Fruit fly (Drosophila melanogaster) whole organism, embryonic: ENCODE results near the gene CG14820.

ENCODE experiments used
- CG11247 ChIP-seq: fragments of 200-800 bp; sonication (Bioruptor generic); IDR thresholded peaks from 2 replicates; pipeline ENCODE4 v1.3.6; 2022; ENCODE audit warnings: missing biosample characterization, missing genetic modification characterization
- CG1602 ChIP-seq: fragments of 200-800 bp; sonication (Bioruptor generic); optimal IDR thresholded peaks from 3 replicates; lab custom pipeline; 2016; ENCODE audit warnings: missing biosample characterization, missing genetic modification characterization
- CG1603 ChIP-seq: fragments of 200-800 bp; sonication (Bioruptor generic); optimal IDR thresholded peaks from 2 replicates; lab custom pipeline; 2019; ENCODE audit warnings: missing biosample characterization, mild to moderate bottlenecking, missing genetic modification characterization, moderate library complexity
- CG1647 ChIP-seq: fragments of 200-800 bp; sonication (Bioruptor generic); optimal IDR thresholded peaks from 3 replicates; lab custom pipeline; 2016; ENCODE audit warnings: missing biosample characterization, missing genetic modification characterization
- CG17612 ChIP-seq: fragments of 200-800 bp; sonication (Bioruptor generic); IDR thresholded peaks from 2 replicates; pipeline ENCODE4 v1.3.6; 2022; ENCODE audit warnings: missing biosample characterization, missing genetic modification characterization
- CG1792 ChIP-seq: fragments of 200-800 bp; sonication (Bioruptor generic); optimal IDR thresholded peaks from 2 replicates; lab custom pipeline; 2016; ENCODE audit warnings: missing biosample characterization, missing genetic modification characterization
- CG30020 ChIP-seq: fragments of 200-800 bp; optimal IDR thresholded peaks from 2 replicates; lab custom pipeline; 2019; ENCODE audit warnings: missing biosample characterization, mild to moderate bottlenecking, missing genetic modification characterization, moderate library complexity
- CG32532 ChIP-seq: fragments of 200-800 bp; sonication (Bioruptor generic); IDR thresholded peaks from 2 replicates; pipeline ENCODE4 v1.3.6; 2022; ENCODE audit warnings: missing biosample characterization, missing genetic modification characterization
- CG33213 ChIP-seq: fragments of 200-800 bp; sonication (Bioruptor generic); optimal IDR thresholded peaks from 3 replicates; lab custom pipeline; 2016; ENCODE audit warnings: missing biosample characterization, missing genetic modification characterization
- CG42726 ChIP-seq: fragments of 200-800 bp; sonication (Bioruptor generic); IDR thresholded peaks from 2 replicates; pipeline ENCODE4 v1.3.6; 2022; ENCODE audit warnings: missing biosample characterization, missing genetic modification characterization; ENCODE audit not compliant: partially characterized antibody
- CG4360 ChIP-seq: fragments of 200-800 bp; sonication (Bioruptor generic); IDR thresholded peaks from 2 replicates; pipeline ENCODE4 v1.3.6; 2022; ENCODE audit warnings: missing biosample characterization, missing genetic modification characterization
- CG43689 ChIP-seq: fragments of 200-800 bp; sonication (Bioruptor generic); IDR thresholded peaks from 2 replicates; pipeline ENCODE4 v1.3.6; 2022; ENCODE audit warnings: missing biosample characterization, missing genetic modification characterization
- CG4854 ChIP-seq: fragments of 200-800 bp; sonication (Bioruptor generic); optimal IDR thresholded peaks from 2 replicates; lab custom pipeline; 2016; ENCODE audit warnings: missing biosample characterization, missing genetic modification characterization, inconsistent platforms
- CHES-1-like ChIP-seq: fragments of 200-800 bp; sonication (Bioruptor generic); optimal IDR thresholded peaks from 2 replicates; lab custom pipeline; 2016; ENCODE audit warnings: missing biosample characterization, missing genetic modification characterization
- Camta ChIP-seq: fragments of 200-800 bp; sonication (Bioruptor generic); optimal IDR thresholded peaks from 2 replicates; lab custom pipeline; 2016; ENCODE audit warnings: missing biosample characterization, missing genetic modification characterization
- Deaf1 ChIP-seq: fragments of 200-800 bp; optimal IDR thresholded peaks from 3 replicates; lab custom pipeline; 2019; ENCODE audit warnings: missing biosample characterization, mild to moderate bottlenecking, missing genetic modification characterization, moderate library complexity
- Dip3 ChIP-seq: fragments of 200-800 bp; sonication (Bioruptor generic); optimal IDR thresholded peaks from 3 replicates; lab custom pipeline; 2016; ENCODE audit warnings: missing biosample characterization, missing genetic modification characterization
- Dll ChIP-seq: fragments of 200-800 bp; sonication (Bioruptor generic); IDR thresholded peaks from 4 replicates; pipeline ENCODE4 v1.3.6; 2022; ENCODE audit warnings: missing biosample characterization, missing genetic modification characterization; ENCODE audit not compliant: partially characterized antibody
- Dp ChIP-seq: fragments of 200-800 bp; sonication (Bioruptor generic); optimal IDR thresholded peaks from 2 replicates; lab custom pipeline; 2018; ENCODE audit warnings: missing biosample characterization, mild to moderate bottlenecking, missing genetic modification characterization, moderate library complexity
- Fer2 ChIP-seq: fragments of 200-800 bp; sonication (Bioruptor generic); optimal IDR thresholded peaks from 2 replicates; lab custom pipeline; 2018; ENCODE audit warnings: missing biosample characterization, mild to moderate bottlenecking, missing genetic modification characterization, moderate library complexity
- HmgZ ChIP-seq: fragments of 200-800 bp; sonication (Bioruptor generic); optimal IDR thresholded peaks from 2 replicates; lab custom pipeline; 2018; ENCODE audit warnings: missing biosample characterization, mild to moderate bottlenecking, missing genetic modification characterization
- Max ChIP-seq: fragments of 200-800 bp; sonication (Bioruptor generic); optimal IDR thresholded peaks from 2 replicates; lab custom pipeline; 2016; ENCODE audit warnings: missing biosample characterization, mild to moderate bottlenecking, missing genetic modification characterization
- Nf-YB ChIP-seq: fragments of 200-800 bp; sonication (Bioruptor generic); optimal IDR thresholded peaks from 3 replicates; lab custom pipeline; 2019; ENCODE audit warnings: missing biosample characterization, mild to moderate bottlenecking, missing genetic modification characterization, moderate library complexity
- Nf-YC ChIP-seq: fragments of 200-800 bp; optimal IDR thresholded peaks from 3 replicates; lab custom pipeline; 2019; ENCODE audit warnings: missing biosample characterization, mild to moderate bottlenecking, missing genetic modification characterization, moderate library complexity
- Oaz ChIP-seq: fragments of 200-800 bp; sonication (Bioruptor generic); IDR thresholded peaks from 2 replicates; pipeline ENCODE4 v1.3.6; 2022; ENCODE audit warnings: missing biosample characterization, missing genetic modification characterization
- Rfx ChIP-seq: fragments of 200-800 bp; sonication (Bioruptor generic); IDR thresholded peaks from 2 replicates; pipeline ENCODE4 v1.3.6; 2022; ENCODE audit warnings: missing biosample characterization, missing genetic modification characterization
- Xbp1 ChIP-seq: fragments of 200-800 bp; sonication (Bioruptor generic); optimal IDR thresholded peaks from 3 replicates; lab custom pipeline; 2016; ENCODE audit warnings: missing biosample characterization, mild to moderate bottlenecking, missing genetic modification characterization
- abd-A ChIP-seq: fragments of 200-800 bp; sonication (Bioruptor generic); optimal IDR thresholded peaks from 3 replicates; lab custom pipeline; 2019; ENCODE audit warnings: missing biosample characterization, mild to moderate bottlenecking, missing genetic modification characterization, moderate library complexity
- ash1 ChIP-seq: fragments of 200-800 bp; sonication (Bioruptor generic); optimal IDR thresholded peaks from 2 replicates; lab custom pipeline; 2018; ENCODE audit warnings: missing biosample characterization, mild to moderate bottlenecking, missing genetic modification characterization
- bcd ChIP-seq: fragments of 200-800 bp; sonication (Bioruptor generic); optimal IDR thresholded peaks from 2 replicates; lab custom pipeline; 2017; ENCODE audit warnings: missing biosample characterization, mild to moderate bottlenecking, missing genetic modification characterization
- cg ChIP-seq: fragments of 200-800 bp; sonication (Bioruptor generic); optimal IDR thresholded peaks from 3 replicates; lab custom pipeline; 2019; ENCODE audit warnings: missing biosample characterization, mild to moderate bottlenecking, missing genetic modification characterization, moderate library complexity
- chinmo ChIP-seq: fragments of 200-800 bp; sonication (Bioruptor generic); IDR thresholded peaks from 4 replicates; pipeline ENCODE4 v1.3.6; 2022; ENCODE audit warnings: missing biosample characterization, missing genetic modification characterization; ENCODE audit not compliant: partially characterized antibody
- crol ChIP-seq: fragments of 200-800 bp; sonication (Bioruptor generic); IDR thresholded peaks from 2 replicates; pipeline ENCODE4 v1.3.6; 2022; ENCODE audit warnings: missing biosample characterization, missing genetic modification characterization
- dan ChIP-seq: fragments of 200-800 bp; sonication (Bioruptor generic); IDR thresholded peaks from 2 replicates; pipeline ENCODE4 v1.3.6; 2022; ENCODE audit warnings: missing biosample characterization, missing genetic modification characterization
- danr ChIP-seq: fragments of 200-800 bp; sonication (Bioruptor generic); IDR thresholded peaks from 2 replicates; pipeline ENCODE4 v1.3.6; 2022; ENCODE audit warnings: missing biosample characterization, missing genetic modification characterization
- dmrt99B ChIP-seq: fragments of 200-800 bp; sonication (Bioruptor generic); optimal IDR thresholded peaks from 2 replicates; lab custom pipeline; 2018; ENCODE audit warnings: missing biosample characterization, mild to moderate bottlenecking, missing genetic modification characterization, moderate library complexity
- ewg ChIP-seq: fragments of 200-800 bp; sonication (Bioruptor generic); optimal IDR thresholded peaks from 3 replicates; lab custom pipeline; 2017; ENCODE audit warnings: mild to moderate bottlenecking, missing biosample characterization, missing genetic modification reagents, missing genetic modification characterization
- luna ChIP-seq: fragments of 200-800 bp; sonication (Bioruptor generic); optimal IDR thresholded peaks from 2 replicates; lab custom pipeline; 2016; ENCODE audit warnings: missing biosample characterization, missing genetic modification characterization
- prd ChIP-seq, 3 experiments: fragments of >200 bp in 2 of 3; fragments of 200-800 bp in 1 of 3; sonication (Bioruptor generic) in 1 of 3; optimal IDR thresholded peaks in 2 of 3; IDR thresholded peaks in 1 of 3; 2 replicates in 2 of 3; 3 replicates in 1 of 3; pipeline versions ENCODE4 v1.3.6 to Lab custom; 2017 to 2022; ENCODE audit warnings: missing biosample characterization in 1 of 3, missing genetic modification characterization in 1 of 3
- pros ChIP-seq: fragments of 200-800 bp; sonication (Bioruptor generic); optimal IDR thresholded peaks from 3 replicates; lab custom pipeline; 2019; ENCODE audit warnings: missing biosample characterization, mild to moderate bottlenecking, missing genetic modification characterization, moderate library complexity
- rib ChIP-seq: fragments of 200-800 bp; sonication (Bioruptor generic); IDR thresholded peaks from 2 replicates; pipeline ENCODE4 v1.3.6; 2022; ENCODE audit warnings: missing biosample characterization, missing genetic modification characterization
- scrt ChIP-seq: fragments of 200-800 bp; sonication (Bioruptor generic); optimal IDR thresholded peaks from 2 replicates; lab custom pipeline; 2018; ENCODE audit warnings: missing biosample characterization, mild to moderate bottlenecking, missing genetic modification characterization, moderate library complexity
- seq ChIP-seq: fragments of 200-800 bp; sonication (Bioruptor generic); IDR thresholded peaks from 2 replicates; pipeline ENCODE4 v1.3.6; 2022; ENCODE audit warnings: missing biosample characterization, missing genetic modification characterization
- sna ChIP-seq: fragments of 200-800 bp; sonication (Bioruptor generic); IDR thresholded peaks from 2 replicates; pipeline ENCODE4 v1.3.6; 2022; ENCODE audit warnings: missing biosample characterization, missing genetic modification characterization; ENCODE audit not compliant: partially characterized antibody
- toy ChIP-seq: fragments of 200-800 bp; sonication (Bioruptor generic); IDR thresholded peaks from 2 replicates; pipeline ENCODE4 v1.3.6; 2022; ENCODE audit warnings: missing biosample characterization, missing genetic modification characterization
- z ChIP-seq: fragments of 200-800 bp; sonication (Bioruptor generic); IDR thresholded peaks from 3 replicates; pipeline ENCODE4 v1.3.6; 2022; ENCODE audit warnings: missing biosample characterization, missing genetic modification characterization

CG14820 gene

DNA sequence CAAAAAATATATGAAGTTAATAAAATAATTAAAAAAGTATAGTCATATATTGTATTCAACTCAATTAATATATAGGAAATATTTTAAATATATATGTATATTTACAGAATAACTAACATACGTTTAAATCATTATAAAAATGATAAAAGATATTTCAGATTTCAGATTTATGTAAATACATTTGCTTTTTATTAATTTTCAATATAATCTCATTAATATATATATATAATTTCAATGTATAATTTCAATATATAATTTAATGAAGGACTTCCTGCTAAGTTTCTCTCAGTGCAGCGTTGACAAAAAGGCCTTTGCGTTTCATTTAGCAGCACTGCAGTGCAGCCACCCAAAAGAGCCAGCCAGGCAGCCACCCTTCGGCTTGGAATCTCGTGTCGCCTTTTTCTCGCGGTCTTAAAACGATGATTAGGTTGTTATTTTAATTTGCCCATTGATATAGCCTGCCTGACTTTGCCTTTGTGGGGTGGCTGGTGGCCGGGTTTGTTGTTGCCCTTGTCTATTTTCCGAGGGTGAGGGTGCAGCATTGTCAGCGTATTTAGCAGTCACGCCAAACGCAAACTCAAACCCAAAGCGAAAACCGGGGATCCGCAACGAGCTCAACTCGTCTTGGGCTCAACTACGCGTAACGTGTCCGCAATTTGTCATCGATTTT lies 46.9 kb upstream of the CG14820 start (continued):
- no peak for TF ChIP-seq HmgZ (tag; lab: Kevin White, UChicago)
- TF ChIP-seq Dp = no peak
- no peak for TF ChIP-seq bcd (GFP tag; lab: Kevin White, UChicago)
- no peak for TF ChIP-seq CG43689 (GFP tag; lab: Robert Waterston, UW)
- TF ChIP-seq, all 482 proteins: peak for 89

DNA sequence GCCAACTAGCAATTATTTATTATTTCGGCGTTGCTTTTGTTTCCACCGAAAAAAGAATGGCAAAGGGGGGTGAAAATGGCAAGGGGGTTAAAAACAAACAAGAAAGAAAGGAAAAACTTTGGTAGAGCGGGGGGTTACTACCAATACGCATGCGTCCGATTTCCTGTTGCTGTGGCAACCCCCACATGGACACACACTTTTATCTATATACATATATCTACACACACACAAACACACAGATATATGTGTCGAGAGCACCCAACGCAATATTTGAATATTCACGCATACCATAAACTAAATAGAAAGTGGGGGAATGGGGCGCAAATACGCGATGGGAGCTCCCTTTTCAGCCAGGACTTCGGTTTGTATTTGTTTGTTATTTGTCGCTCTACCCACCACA lies 33.4 kb upstream of the CG14820 start:
- TF ChIP-seq z (GFP tag; lab: Robert Waterston, UW) = no peak
- no peak for TF ChIP-seq luna (GFP tag; lab: Kevin White, UChicago)
- peak; percentile 59 for TF ChIP-seq cg (GFP tag; lab: Kevin White, UChicago)
- TF ChIP-seq ewg (GFP tag; lab: Kevin White, UChicago) = peak; percentile 87
- TF ChIP-seq Xbp1 (GFP tag; lab: Kevin White, UChicago) = no peak
- peak; percentile 80 for TF ChIP-seq Nf-YC (tag; lab: Kevin White, UChicago)
- TF ChIP-seq scrt (GFP tag; lab: Kevin White, UChicago) = peak; percentile 61
- TF ChIP-seq seq (GFP tag; lab: Robert Waterston, UW) = peak; percentile 20; the same call in 1 of the 2 replicates
- TF ChIP-seq Dip3 (GFP tag; lab: Kevin White, UChicago) = no peak
- peak; percentile 69 for TF ChIP-seq crol (GFP tag; lab: Robert Waterston, UW)
- peak; percentile 90 for TF ChIP-seq abd-A
- TF ChIP-seq CHES-1-like (GFP tag; lab: Kevin White, UChicago) = no peak
- TF ChIP-seq Fer2 (tag; lab: Kevin White, UChicago) = no peak
- TF ChIP-seq CG1602 = no peak
- TF ChIP-seq chinmo (GFP tag; lab: Robert Waterston, UW) = 0 out of 4 replicates have a peak, but pooled peaks have one; percentile 40
- peak; percentile 26 for TF ChIP-seq Nf-YB
- TF ChIP-seq Dll (GFP tag; lab: Robert Waterston, UW) = no peak
- TF ChIP-seq CG4854 (GFP tag; lab: Kevin White, UChicago) = no peak
- no peak for TF ChIP-seq Oaz (GFP tag; lab: Robert Waterston, UW)
- no peak for TF ChIP-seq CG11247 (GFP tag; lab: Robert Waterston, UW)
- TF ChIP-seq Rfx (GFP tag; lab: Robert Waterston, UW) = peak; percentile 14; the same call in 1 of the 2 replicates

dm6 chr3L:6903985-6904384 lies 28.7 kb upstream of the CG14820 start:
- TF ChIP-seq dmrt99B (tag; lab: Kevin White, UChicago) (no peak), Max (GFP tag; lab: Kevin White, UChicago) (no peak), Camta (GFP tag; lab: Kevin White, UChicago) (no peak), CG4360 (GFP tag; lab: Robert Waterston, UW) (peak; percentile 70), Deaf1 (peak; percentile 57), danr (GFP tag; lab: Robert Waterston, UW) (0 out of 2 replicates have a peak, but pooled peaks have one; percentile 7), HmgZ (tag; lab: Kevin White, UChicago) (peak; percentile 67), toy (GFP tag; lab: Robert Waterston, UW) (no peak), CG17612 (GFP tag; lab: Robert Waterston, UW) (0 out of 2 replicates have a peak, but pooled peaks have one; percentile 15), CG30020 (tag; lab: Kevin White, UChicago) (no peak), CG32532 (GFP tag; lab: Robert Waterston, UW) (peak; percentile 81; the same call in 1 of the 2 replicates), CG1792 (GFP tag; lab: Kevin White, UChicago) (no peak), Oaz (GFP tag; lab: Robert Waterston, UW) (peak; percentile 49; the same call in 1 of the 2 replicates), CG1603 (tag; lab: Kevin White, UChicago) (peak; percentile 15), ash1 (GFP tag; lab: Kevin White, UChicago) (peak; percentile 58), dan (no peak), CG42726 (GFP tag; lab: Robert Waterston, UW) (peak; percentile 69), pros (GFP tag; lab: Kevin White, UChicago) (no peak), rib (GFP tag; lab: Robert Waterston, UW) (peak; percentile 66; the same call in 1 of the 2 replicates), prd (optimal IDR thresholded peaks at IDR 0.05; lab: Kevin White, UChicago) (no peak), prd (GFP tag; IDR thresholded peaks at IDR 0.05; lab: Robert Waterston, UW) (0 out of 3 replicates have a peak, but pooled peaks have one; percentile 18), scrt (GFP tag; lab: Kevin White, UChicago) (peak; percentile 21), CG1647 (no peak), CG33213 (peak; percentile 1), sna (peak; percentile 57; the same call in 1 of the 2 replicates)
